Worm (Caenorhabditis elegans) whole organism, dauer: ENCODE measurements around the gene trxr-1.

Experiments
- unc-62 ChIP-seq: sonication (generic microtip); optimal IDR thresholded peaks from 2 replicates; lab custom pipeline; 2017; ENCODE audit warnings: missing biosample characterization, missing genetic modification reagents, missing genetic modification characterization

Gene trxr-1

DNA sequence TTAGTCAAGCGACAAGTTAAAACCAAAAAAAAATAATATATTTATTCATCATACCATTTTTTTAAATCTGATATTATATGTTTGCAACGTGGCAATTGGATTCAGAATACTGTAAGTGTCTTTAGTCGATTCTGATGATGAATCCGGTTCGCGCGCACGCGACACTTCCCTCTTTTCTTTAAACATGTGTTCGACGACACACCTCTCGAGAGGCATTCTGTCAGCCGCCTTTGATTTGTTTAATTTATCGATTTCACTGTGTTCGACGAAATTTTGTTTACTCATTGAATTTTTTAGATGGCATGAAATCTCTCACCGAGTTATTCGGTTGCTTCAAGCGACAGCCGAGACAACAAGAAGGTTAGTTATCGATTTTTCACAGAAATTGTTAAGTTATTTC is at the start of gene trxr-1:
TSS of gene trxr-1 (plus strand) at position 227 of the 400 bp plus-strand sequence.
- no peak for TF ChIP-seq unc-62 (GFP tag; lab: Kevin White, UChicago)

DNA sequence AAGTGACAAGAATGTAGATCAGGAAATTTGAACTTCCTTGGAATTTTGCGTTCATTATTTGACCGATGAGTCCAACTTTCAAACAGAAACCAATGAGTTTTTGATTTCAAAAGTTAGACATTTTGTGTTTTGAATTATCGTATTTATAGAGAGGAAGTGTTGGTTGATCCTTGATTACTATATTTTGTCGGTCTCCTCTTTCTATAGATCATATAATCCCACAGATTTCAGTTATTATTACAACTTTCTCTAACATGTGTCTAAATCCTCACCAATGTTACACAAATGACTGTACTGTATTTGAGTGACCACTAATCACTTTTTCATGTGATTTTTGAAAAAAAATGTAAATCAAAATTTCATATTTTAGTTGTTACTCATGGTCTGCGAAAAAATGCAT is 47.2 kb upstream of the trxr-1 start, which contains the start of gene B0478.3:
TSS of gene B0478.3 (minus strand) at position 101 of the 400 bp plus-strand sequence.
- no peak for TF ChIP-seq unc-62 (GFP tag; lab: Kevin White, UChicago)

DNA sequence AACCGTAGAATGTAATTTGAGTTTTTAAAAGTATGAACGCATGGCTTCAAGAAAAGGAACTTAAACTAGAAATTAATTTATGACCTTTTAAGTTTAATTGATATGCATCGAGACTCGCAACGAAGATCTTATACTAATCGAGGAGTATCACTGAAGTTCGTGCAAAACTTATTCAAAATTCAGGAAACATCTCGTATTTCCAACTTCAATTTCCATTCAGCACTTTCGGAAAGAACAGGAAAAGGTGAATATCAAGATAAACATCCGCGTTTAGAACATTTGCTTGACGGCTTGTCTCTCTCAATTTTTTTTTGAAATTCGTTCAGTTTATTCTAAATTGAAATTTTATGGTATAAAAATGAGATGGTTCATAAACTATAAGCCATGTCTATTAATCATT is 46.6 kb upstream of the trxr-1 start, which contains the start of gene ZK381.2:
TSS of gene ZK381.2 (plus strand) at position 301 of the 400 bp plus-strand sequence.
- TF ChIP-seq unc-62 (GFP tag; lab: Kevin White, UChicago), result no peak

DNA sequence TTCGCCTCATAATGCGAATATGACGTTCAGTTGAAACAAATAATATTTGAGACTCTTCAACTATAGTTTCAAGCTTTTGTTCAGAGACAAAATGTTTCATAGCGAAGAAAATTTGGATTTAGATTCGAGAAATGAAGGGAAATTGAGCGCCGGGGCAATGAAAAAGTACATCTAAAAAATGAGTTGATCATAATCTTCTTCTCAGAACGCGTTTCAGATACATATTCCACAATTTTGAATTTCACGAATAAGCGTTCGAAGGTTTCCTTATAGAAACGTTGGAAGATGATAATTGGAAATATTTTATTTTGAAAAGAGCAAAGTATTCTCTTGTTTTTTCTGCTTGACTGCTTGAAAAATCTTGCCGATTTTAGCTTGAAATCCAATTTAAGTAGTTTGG is 41.5 kb upstream of the trxr-1 start, which contains the start of gene ZK381.8:
TSS of gene ZK381.8 (minus strand) at position 101 of the 400 bp plus-strand sequence.
- TF ChIP-seq unc-62 (GFP tag; lab: Kevin White, UChicago), result no peak

DNA sequence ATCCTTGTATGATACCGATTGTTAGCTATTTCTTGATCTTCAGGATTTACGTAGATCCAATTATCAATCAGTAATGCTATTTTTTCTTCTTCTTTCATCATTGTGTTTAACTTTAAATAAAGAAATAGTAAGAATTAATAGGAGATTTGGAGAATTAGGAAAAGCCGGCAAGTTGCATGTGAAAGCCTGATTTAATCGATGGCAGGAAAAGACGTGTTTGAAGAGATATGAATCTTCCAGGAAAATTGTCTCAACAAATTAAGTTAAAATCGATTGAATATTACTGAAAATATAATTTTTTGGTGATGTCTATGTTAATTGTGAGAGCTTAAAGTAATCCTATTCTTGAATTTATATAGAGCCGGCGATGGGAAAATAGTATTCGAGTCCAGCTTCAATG is 40.5 kb upstream of the trxr-1 start, which contains the start of gene ZK381.62:
TSS of gene ZK381.62 (minus strand) at position 101 of the 400 bp plus-strand sequence.
- no peak for TF ChIP-seq unc-62 (GFP tag; lab: Kevin White, UChicago)

DNA sequence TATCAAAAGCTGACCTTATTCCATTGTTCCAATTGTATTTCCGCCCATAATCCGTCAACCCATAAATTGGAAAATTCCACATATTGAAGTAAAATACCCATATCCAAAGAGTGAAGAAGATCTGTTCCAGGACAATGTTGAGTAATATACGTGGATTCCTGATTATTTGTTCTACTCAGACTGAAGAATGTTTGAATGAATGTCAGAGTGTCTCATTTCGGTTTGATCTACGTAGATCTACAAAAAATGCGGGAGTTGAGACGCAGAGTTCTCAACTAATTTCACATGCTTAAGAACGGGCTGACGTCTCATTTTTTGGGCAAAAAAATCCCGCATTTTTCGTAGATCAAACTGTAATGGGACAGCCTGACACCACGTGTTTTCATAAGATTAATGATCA is 39.3 kb upstream of the trxr-1 start, which contains the start of gene nhr-249:
TSS of gene nhr-249 (minus strand) at position 101 of the 400 bp plus-strand sequence.
- TF ChIP-seq unc-62 (GFP tag; lab: Kevin White, UChicago), result no peak

DNA sequence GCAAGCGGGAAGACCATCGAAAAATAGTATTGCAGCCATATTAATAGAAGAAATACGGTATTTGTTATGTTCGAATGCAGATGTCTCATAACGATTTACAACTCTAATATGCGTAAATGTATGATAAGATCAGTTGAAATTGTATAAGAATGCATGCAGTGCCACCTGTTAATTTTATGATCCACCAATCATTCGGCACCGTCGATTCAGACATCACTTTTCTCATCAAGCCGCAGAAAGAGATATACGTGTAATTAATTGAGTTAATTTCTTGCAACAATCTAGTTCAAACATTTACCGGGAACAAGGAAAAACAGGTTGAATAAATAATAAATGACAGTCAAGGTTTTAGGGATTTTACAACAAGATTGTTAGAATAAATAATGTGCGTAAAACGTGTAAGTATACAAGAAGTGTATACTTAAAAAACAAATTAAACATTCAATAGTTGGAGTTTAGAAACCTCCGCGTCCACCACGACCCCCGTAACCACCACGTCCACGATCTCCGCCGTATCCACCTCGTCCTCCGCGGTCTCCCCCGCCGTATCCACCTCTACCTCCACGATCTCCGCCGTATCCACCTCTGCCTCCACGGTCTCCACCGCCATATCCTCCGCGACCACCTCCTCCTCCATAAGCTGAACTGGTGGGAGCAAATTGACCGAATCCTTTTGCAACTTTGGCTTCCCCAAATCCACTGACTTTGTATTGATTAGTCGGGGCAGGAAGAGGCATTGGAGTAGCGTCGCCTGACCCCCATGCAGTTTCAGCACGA is 37.4 kb upstream of the trxr-1 start:
- no peak for TF ChIP-seq unc-62 (GFP tag; lab: Kevin White, UChicago)

DNA sequence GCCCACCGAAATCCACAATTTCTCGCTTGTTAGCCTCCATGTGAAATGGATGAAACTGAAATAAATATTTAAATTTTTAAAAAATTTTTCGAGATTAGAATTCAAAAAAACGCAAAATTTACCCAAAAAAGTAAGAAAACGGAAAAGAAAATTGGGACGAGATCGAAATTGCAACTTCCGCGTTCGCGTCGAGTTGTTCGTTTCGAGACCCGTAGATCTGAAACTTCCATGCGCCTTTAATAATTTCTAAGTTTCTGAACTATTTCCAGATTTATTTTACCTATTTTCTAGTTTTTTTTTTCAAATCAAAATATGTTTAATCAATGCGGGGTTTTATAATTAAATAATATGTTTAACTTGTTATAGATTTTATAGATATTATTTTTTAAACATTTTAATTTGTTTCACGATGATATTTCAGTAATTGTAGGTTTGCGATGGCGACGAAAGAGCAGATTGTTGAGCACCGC is 34.6 kb upstream of the trxr-1 start, which contains the start of the genes pgl-1 and him-3:
TSS of gene pgl-1 (minus strand) at position 230 of the 470 bp plus-strand sequence.
TSS of gene him-3 (plus strand) at position 420 of the 470 bp plus-strand sequence.
- no peak for TF ChIP-seq unc-62 (GFP tag; lab: Kevin White, UChicago)

DNA sequence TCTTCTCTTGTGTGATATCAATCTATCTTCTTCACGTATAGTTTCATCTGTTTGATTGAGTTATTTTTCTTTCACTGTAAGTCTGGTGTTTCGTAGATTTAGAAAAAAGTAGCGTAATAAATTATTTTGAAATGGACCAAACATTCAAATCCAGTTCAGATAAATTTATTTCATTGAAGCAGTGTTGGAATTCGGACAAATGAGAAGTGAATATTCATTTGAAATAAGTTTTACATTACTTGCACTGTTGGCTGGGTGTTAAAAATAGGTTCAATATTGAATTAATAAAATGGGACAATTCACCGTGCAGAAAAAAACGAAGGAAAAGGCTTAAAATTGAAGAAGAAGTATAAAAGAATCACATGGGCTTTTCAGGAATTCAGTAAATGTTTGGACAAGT is 33.1 kb upstream of the trxr-1 start:
- no peak for TF ChIP-seq unc-62 (GFP tag; lab: Kevin White, UChicago)

DNA sequence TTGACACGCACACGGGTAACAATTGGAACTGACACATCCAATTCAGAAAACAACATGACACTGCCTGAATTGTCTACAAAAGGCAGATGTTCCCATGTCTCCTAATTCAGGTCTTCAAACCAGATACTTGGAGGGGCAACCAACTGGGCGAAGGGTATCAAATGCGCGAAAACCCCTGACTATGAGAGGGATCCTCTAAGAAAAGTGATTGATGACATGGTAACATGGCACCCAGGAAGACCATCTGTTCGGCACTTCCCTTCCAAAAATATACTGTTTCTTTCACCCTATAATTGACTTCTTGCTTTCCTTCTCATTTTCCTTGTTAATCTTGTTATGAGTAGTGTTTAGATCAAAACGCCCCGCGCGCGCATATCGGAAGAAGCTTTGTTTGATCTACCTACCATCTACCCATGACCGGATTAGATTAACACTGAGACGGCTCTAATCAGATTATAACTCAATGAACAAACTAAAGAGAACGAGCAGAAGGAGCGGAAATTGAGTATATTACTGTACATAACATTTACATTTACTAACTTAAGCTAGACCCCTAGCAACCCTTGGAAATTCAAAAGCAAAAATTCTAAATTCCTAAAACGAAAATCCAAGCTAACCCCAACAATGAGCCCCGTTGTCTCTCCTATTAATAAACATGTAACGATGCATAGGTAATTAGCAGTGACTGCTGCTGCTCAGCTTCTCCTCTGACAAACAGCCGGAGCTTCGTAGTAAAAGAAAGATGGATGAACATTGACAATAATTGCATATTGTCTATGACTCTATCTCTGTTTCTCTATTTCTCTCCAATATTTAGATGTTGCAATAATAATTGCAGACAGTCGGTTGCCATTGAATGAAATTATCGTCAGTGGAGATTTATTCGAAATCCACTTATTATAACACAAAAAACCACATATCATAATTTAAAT is 27.0 kb upstream of the trxr-1 start:
- no peak for TF ChIP-seq unc-62 (GFP tag; lab: Kevin White, UChicago)

DNA sequence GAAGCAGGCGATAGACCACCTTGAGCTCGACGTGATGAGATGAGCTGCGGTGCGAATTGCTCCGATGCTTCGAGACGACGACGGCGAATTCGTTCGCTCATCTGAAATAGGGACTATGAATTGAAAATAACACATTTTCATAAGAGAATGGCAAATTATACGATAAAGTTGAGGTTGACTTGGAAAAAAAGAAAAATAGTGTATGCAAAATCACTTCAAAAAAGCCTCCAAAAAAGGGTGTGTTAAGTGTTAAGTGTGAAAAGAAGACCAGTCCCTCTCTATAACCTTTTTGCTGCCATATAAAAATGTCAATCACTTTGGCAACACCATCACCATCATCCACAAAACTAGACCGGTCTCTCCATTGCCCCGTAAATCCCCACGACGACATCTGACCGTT is 24.9 kb upstream of the trxr-1 start, which contains the start of gene prkl-1:
TSS of gene prkl-1 (minus strand) at position 101 of the 400 bp plus-strand sequence.
- TF ChIP-seq unc-62 (GFP tag; lab: Kevin White, UChicago), result no peak

DNA sequence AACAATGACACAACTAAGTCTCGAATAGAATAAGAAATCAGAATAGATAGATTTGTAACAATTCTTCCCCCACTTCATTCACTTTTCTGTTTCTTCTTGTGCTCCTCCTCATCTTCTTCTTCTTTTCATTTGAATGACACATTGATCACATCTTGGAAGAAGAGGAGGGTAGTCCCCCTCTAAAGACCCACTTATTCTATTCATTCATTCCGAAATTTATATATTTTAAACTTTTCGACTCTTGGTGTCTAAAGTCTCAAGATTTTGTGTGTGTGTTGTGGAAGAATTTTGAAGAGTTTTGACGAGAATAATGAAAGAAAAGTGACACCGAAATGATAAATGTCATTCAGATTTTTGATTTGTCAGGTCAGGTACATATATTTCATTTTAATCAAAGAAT is 20.7 kb upstream of the trxr-1 start:
- no peak for TF ChIP-seq unc-62 (GFP tag; lab: Kevin White, UChicago)

DNA sequence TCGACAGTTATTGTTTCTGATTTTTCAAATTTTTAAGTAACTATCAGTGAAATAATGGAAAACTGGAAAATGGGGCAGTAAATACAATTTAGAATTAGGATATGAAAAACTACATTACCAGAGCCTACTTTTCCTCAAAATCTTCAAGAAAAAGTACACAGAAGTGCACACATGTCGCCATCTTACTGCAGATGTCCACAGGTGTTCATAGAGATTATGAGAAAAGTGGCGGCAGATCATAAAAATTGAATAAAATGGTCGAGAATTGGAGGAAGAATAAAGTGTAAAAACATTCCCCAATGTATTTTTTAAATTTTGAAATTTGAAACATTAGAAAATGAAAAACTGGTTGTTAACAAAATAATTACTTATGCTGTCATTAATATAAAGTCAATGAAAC is 13.8 kb upstream of the trxr-1 start:
- TF ChIP-seq unc-62 (GFP tag; lab: Kevin White, UChicago), result no peak

DNA sequence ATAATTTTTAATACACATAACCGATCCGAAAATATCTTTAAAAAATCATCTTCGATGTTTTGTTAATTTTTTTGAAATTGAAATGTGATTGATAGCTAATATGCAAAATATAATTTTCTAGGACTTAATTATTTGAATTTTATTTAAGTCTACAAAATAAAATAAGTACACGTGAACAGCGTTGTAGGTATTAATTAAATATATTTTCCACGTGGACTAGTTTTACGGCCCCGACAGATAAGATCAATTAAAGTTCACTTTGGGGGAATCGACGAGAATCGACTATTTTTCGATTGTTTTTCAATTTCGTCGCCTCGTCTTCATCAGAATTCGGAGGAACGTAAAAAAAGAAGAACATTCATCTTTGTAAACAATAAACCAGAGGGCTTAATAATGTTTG is 12.5 kb upstream of the trxr-1 start, which contains the start of gene C25A8.5:
TSS of gene C25A8.5 (plus strand) at position 301 of the 400 bp plus-strand sequence.
- TF ChIP-seq unc-62 (GFP tag; lab: Kevin White, UChicago), result no peak

DNA sequence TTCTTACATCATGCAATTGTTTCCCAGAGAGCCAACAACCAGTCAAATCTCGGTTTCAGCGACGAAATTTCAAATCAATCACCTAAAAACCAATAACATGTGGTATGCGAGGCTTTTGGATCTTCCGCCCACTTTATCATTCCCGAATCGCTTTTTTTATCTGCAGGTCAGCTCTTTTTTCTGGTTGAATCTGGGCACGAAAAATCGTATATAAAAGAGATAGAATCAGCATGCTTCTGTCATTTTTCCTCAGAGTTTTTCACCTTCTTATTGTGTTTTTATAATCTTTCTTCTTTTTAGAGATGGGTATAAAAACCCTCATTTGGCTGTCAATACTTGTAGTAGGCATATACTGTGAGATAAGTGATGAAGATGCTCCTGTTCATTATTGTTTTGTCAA is 8.4 kb upstream of the trxr-1 start, which contains the start of gene cht-3:
TSS of gene cht-3 (plus strand) at position 301 of the 400 bp plus-strand sequence.
- no peak for TF ChIP-seq unc-62 (GFP tag; lab: Kevin White, UChicago)
